Fruit fly (Drosophila melanogaster) whole organism, prepupa: Measurements from ENCODE around the gene CG31924.
A peak's percentile ranks its signal among the peaks of the same experiment; 100 is the strongest.

Experiments used
- CG10631 ChIP-seq: fragments of 200-800 bp; sonication (Bioruptor generic); optimal IDR thresholded peaks from 2 replicates; lab custom pipeline; 2016; ENCODE audit warnings: missing biosample characterization, missing genetic modification characterization
- CG11294 ChIP-seq: fragments of 200-800 bp; sonication (Bioruptor generic); IDR thresholded peaks from 2 replicates; pipeline ENCODE4 v1.3.6; 2022; ENCODE audit warnings: missing biosample characterization, missing genetic modification characterization
- CG11902 ChIP-seq: fragments of 200-800 bp; sonication (Bioruptor generic); optimal IDR thresholded peaks from 3 replicates; lab custom pipeline; 2016; ENCODE audit warnings: missing biosample characterization, missing genetic modification characterization
- CG15336 ChIP-seq: fragments of 200-800 bp; sonication (Bioruptor generic); IDR thresholded peaks from 2 replicates; pipeline ENCODE4 v1.3.6; 2022; ENCODE audit warnings: missing biosample characterization, missing genetic modification characterization
- CG1621 ChIP-seq: fragments of 200-800 bp; sonication (Bioruptor generic); optimal IDR thresholded peaks from 3 replicates; lab custom pipeline; 2018; ENCODE audit warnings: missing biosample characterization, mild to moderate bottlenecking, missing genetic modification characterization
- CG31627 ChIP-seq: fragments of 200-800 bp; sonication (Bioruptor generic); optimal IDR thresholded peaks from 3 replicates; lab custom pipeline; 2016; ENCODE audit warnings: missing biosample characterization, missing genetic modification characterization
- CG32006 ChIP-seq: fragments of 200-800 bp; sonication (Bioruptor generic); optimal IDR thresholded peaks from 3 replicates; lab custom pipeline; 2017; ENCODE audit warnings: missing biosample characterization, mild to moderate bottlenecking, missing genetic modification characterization
- CG34406 ChIP-seq: fragments of 200-800 bp; sonication (Bioruptor generic); optimal IDR thresholded peaks from 3 replicates; lab custom pipeline; 2016; ENCODE audit warnings: missing biosample characterization, missing genetic modification characterization
- CG3919 ChIP-seq: fragments of 200-800 bp; sonication (Bioruptor generic); optimal IDR thresholded peaks from 3 replicates; lab custom pipeline; 2016; ENCODE audit warnings: missing biosample characterization, missing genetic modification characterization
- CG6163 ChIP-seq: fragments of 200-800 bp; sonication (Bioruptor generic); IDR thresholded peaks from 3 replicates; pipeline ENCODE4 v1.3.6; 2022; ENCODE audit warnings: missing biosample characterization, missing genetic modification characterization
- CG6276 ChIP-seq: fragments of 200-800 bp; sonication (Bioruptor generic); optimal IDR thresholded peaks from 2 replicates; lab custom pipeline; 2017; ENCODE audit warnings: missing biosample characterization, mild to moderate bottlenecking, missing genetic modification characterization
- CG6792 ChIP-seq: fragments of 200-800 bp; sonication (Bioruptor generic); optimal IDR thresholded peaks from 3 replicates; lab custom pipeline; 2016; ENCODE audit warnings: missing biosample characterization, missing genetic modification characterization
- CG6808 ChIP-seq: fragments of 200-800 bp; sonication (Bioruptor generic); optimal IDR thresholded peaks from 3 replicates; lab custom pipeline; 2017; ENCODE audit warnings: missing biosample characterization, missing genetic modification characterization, mild to moderate bottlenecking, moderate library complexity, missing genetic modification reagents
- CG6854 ChIP-seq: fragments of 200-800 bp; sonication (Bioruptor generic); optimal IDR thresholded peaks from 2 replicates; lab custom pipeline; 2017; ENCODE audit warnings: missing biosample characterization, mild to moderate bottlenecking, missing genetic modification characterization
- CG7368 ChIP-seq: fragments of 200-800 bp; sonication (Bioruptor generic); optimal IDR thresholded peaks from 3 replicates; lab custom pipeline; 2016; ENCODE audit warnings: missing biosample characterization, missing genetic modification characterization
- CG8319 ChIP-seq: fragments of 200-800 bp; sonication (Bioruptor generic); optimal IDR thresholded peaks from 3 replicates; lab custom pipeline; 2016; ENCODE audit warnings: missing biosample characterization, missing genetic modification characterization
- CG8632 ChIP-seq: fragments of 200-800 bp; sonication (Bioruptor generic); optimal IDR thresholded peaks from 3 replicates; lab custom pipeline; 2016; ENCODE audit warnings: missing biosample characterization, missing genetic modification characterization
- CG9139 ChIP-seq: fragments of 200-800 bp; sonication (Bioruptor generic); optimal IDR thresholded peaks from 3 replicates; lab custom pipeline; 2017; ENCODE audit warnings: missing biosample characterization, mild to moderate bottlenecking, missing genetic modification characterization
- Eip75B ChIP-seq: fragments of 200-800 bp; sonication (Bioruptor generic); optimal IDR thresholded peaks from 3 replicates; lab custom pipeline; 2016; ENCODE audit warnings: missing biosample characterization, missing genetic modification characterization
- Eip78C ChIP-seq: fragments of 200-800 bp; sonication (Bioruptor generic); peaks from one replicate; lab custom pipeline; 2016; ENCODE audit warnings: missing biosample characterization, missing genetic modification characterization
- Eip93F ChIP-seq: fragments of 200-800 bp; sonication (Bioruptor generic); optimal IDR thresholded peaks from 2 replicates; lab custom pipeline; 2016; ENCODE audit warnings: missing biosample characterization, mild to moderate bottlenecking, missing genetic modification characterization
- Ets21C ChIP-seq: fragments of 200-800 bp; sonication (Bioruptor generic); optimal IDR thresholded peaks from 3 replicates; lab custom pipeline; 2016; ENCODE audit warnings: missing biosample characterization, missing genetic modification characterization
- Ets96B ChIP-seq: fragments of 200-800 bp; optimal IDR thresholded peaks from 2 replicates; lab custom pipeline; 2019; ENCODE audit warnings: missing biosample characterization, mild to moderate bottlenecking, missing genetic modification characterization, moderate library complexity
- Gug ChIP-seq: fragments of 200-800 bp; sonication (Bioruptor generic); IDR thresholded peaks from 2 replicates; pipeline ENCODE4 v1.3.6; 2022; ENCODE audit warnings: missing biosample characterization, missing genetic modification characterization
- Hr39 ChIP-seq: fragments of 200-800 bp; sonication (Bioruptor generic); optimal IDR thresholded peaks from 2 replicates; lab custom pipeline; 2016; ENCODE audit warnings: missing biosample characterization, missing genetic modification characterization
- Hr4 ChIP-seq: fragments of 200-800 bp; sonication (Bioruptor generic); optimal IDR thresholded peaks from 3 replicates; lab custom pipeline; 2016; ENCODE audit warnings: missing biosample characterization, missing genetic modification characterization
- Lpt ChIP-seq: fragments of 200-800 bp; sonication (Bioruptor generic); optimal IDR thresholded peaks from 3 replicates; lab custom pipeline; 2016; ENCODE audit warnings: missing biosample characterization, missing genetic modification characterization
- Met ChIP-seq: fragments of 200-800 bp; sonication (Bioruptor generic); optimal IDR thresholded peaks from 3 replicates; lab custom pipeline; 2016; ENCODE audit warnings: missing biosample characterization, missing genetic modification characterization
- OdsH ChIP-seq: fragments of 200-800 bp; sonication (Bioruptor generic); optimal IDR thresholded peaks from 3 replicates; lab custom pipeline; 2016; ENCODE audit warnings: missing biosample characterization, missing genetic modification characterization
- Smox ChIP-seq: fragments of 200-800 bp; sonication (Bioruptor generic); optimal IDR thresholded peaks from 3 replicates; lab custom pipeline; 2016; ENCODE audit warnings: missing biosample characterization, missing genetic modification characterization
- Sox102F ChIP-seq: fragments of 200-800 bp; sonication (Bioruptor generic); optimal IDR thresholded peaks from 2 replicates; lab custom pipeline; 2016; ENCODE audit warnings: missing biosample characterization, mild to moderate bottlenecking, missing genetic modification characterization
- Sox14 ChIP-seq: fragments of 200-800 bp; sonication (Bioruptor generic); optimal IDR thresholded peaks from 3 replicates; lab custom pipeline; 2016; ENCODE audit warnings: missing biosample characterization, missing genetic modification characterization
- achi ChIP-seq: fragments of 200-800 bp; sonication (Bioruptor generic); optimal IDR thresholded peaks from 3 replicates; lab custom pipeline; 2016; ENCODE audit warnings: missing biosample characterization, missing genetic modification characterization
- acj6 ChIP-seq: fragments of 200-800 bp; sonication (Bioruptor generic); optimal IDR thresholded peaks from 3 replicates; lab custom pipeline; 2016; ENCODE audit warnings: missing biosample characterization, missing genetic modification characterization
- cyc ChIP-seq: fragments of 200-800 bp; sonication (Bioruptor generic); optimal IDR thresholded peaks from 3 replicates; lab custom pipeline; 2016; ENCODE audit warnings: missing biosample characterization, missing genetic modification characterization
- dac ChIP-seq: fragments of 200-800 bp; sonication (Bioruptor generic); optimal IDR thresholded peaks from 2 replicates; lab custom pipeline; 2017; ENCODE audit warnings: missing biosample characterization, mild to moderate bottlenecking, missing genetic modification characterization
- dsx ChIP-seq: fragments of 200-800 bp; optimal IDR thresholded peaks from 3 replicates; lab custom pipeline; 2019; ENCODE audit warnings: missing biosample characterization, mild to moderate bottlenecking, missing genetic modification characterization, moderate library complexity; ENCODE audit not compliant: poor library complexity, severe bottlenecking
- eg ChIP-seq: fragments of 200-800 bp; sonication (Bioruptor generic); IDR thresholded peaks from 3 replicates; pipeline ENCODE4 v1.3.6; 2022; ENCODE audit warnings: missing biosample characterization, missing genetic modification characterization
- esn ChIP-seq: fragments of 200-800 bp; sonication (Bioruptor generic); optimal IDR thresholded peaks from 2 replicates; lab custom pipeline; 2016; ENCODE audit warnings: missing biosample characterization, mild to moderate bottlenecking, missing genetic modification characterization, moderate library complexity
- fd85E ChIP-seq: fragments of 200-800 bp; sonication (Bioruptor generic); optimal IDR thresholded peaks from 3 replicates; lab custom pipeline; 2016; ENCODE audit warnings: missing biosample characterization, missing genetic modification characterization
- fkh ChIP-seq: fragments of 200-800 bp; sonication (Bioruptor generic); optimal IDR thresholded peaks from 3 replicates; lab custom pipeline; 2017; ENCODE audit warnings: missing biosample characterization, mild to moderate bottlenecking, missing genetic modification characterization, moderate library complexity
- pdm3 ChIP-seq: fragments of 200-800 bp; sonication (Bioruptor generic); optimal IDR thresholded peaks from 3 replicates; lab custom pipeline; 2016; ENCODE audit warnings: missing biosample characterization, missing genetic modification characterization
- salr ChIP-seq, 2 experiments: fragments of 200-800 bp; sonication (Bioruptor generic); optimal IDR thresholded peaks; 3 replicates each; lab custom pipeline; 2016 to 2018; ENCODE audit warnings: missing biosample characterization in 2 of 2, missing genetic modification characterization in 2 of 2, mild to moderate bottlenecking in 1 of 2
- topi ChIP-seq: fragments of 200-800 bp; sonication (Bioruptor generic); optimal IDR thresholded peaks from 3 replicates; lab custom pipeline; 2016; ENCODE audit warnings: missing biosample characterization, missing genetic modification characterization
- vri ChIP-seq: fragments of 200-800 bp; sonication (Bioruptor generic); optimal IDR thresholded peaks from 3 replicates; lab custom pipeline; 2016; ENCODE audit warnings: missing biosample characterization, mild to moderate bottlenecking, missing genetic modification characterization

Gene CG31924

dm6 chr2L:1354819-1355218 is at the start of gene CG31924:
Gene CG31924 (minus strand): TSS chr2L:1354919.
- TF ChIP-seq CG11902 (GFP tag; lab: Kevin White, UChicago) = no peak

dm6 chr2L:1402728-1403127 is 48.0 kb upstream of the CG31924 start:
- TF ChIP-seq CG15336 (GFP tag; lab: Robert Waterston, UW) (peak; percentile 36; the same call in 1 of the 2 replicates), esn (GFP tag; lab: Kevin White, UChicago) (no peak), topi (no peak), salr (GFP tag; optimal IDR thresholded peaks at IDR 0.05; lab: Kevin White, UChicago) (no peak), Eip78C (peak; percentile 63), Met (GFP tag; lab: Kevin White, UChicago) (no peak), CG6854 (GFP tag; lab: Kevin White, UChicago) (no peak), CG6163 (peak; percentile 41; the same call in 1 of the 3 replicates), CG32006 (GFP tag; lab: Kevin White, UChicago) (peak; percentile 6), CG8319 (no peak), Ets96B (tag; lab: Kevin White, UChicago) (no peak), fd85E (GFP tag; lab: Kevin White, UChicago) (no peak), OdsH (no peak), CG10631 (GFP tag; lab: Kevin White, UChicago) (peak; percentile 28), CG3919 (GFP tag; lab: Kevin White, UChicago) (no peak)
- TF ChIP-seq, all 60 proteins: peak for 5

dm6 chr2L:1399434-1399833 is 44.7 kb upstream of the CG31924 start:
- peak; percentile 65 for TF ChIP-seq fkh (GFP tag; lab: Kevin White, UChicago)
- peak; percentile 40 for TF ChIP-seq Eip78C
- TF ChIP-seq Sox102F (GFP tag; lab: Kevin White, UChicago) = no peak
- TF ChIP-seq CG6163 = peak; percentile 12; the same call in 1 of the 3 replicates
- TF ChIP-seq, all 60 proteins: peak for 3

- no peak for TF ChIP-seq CG11902 (GFP tag; lab: Kevin White, UChicago)
- TF ChIP-seq salr (GFP tag; optimal IDR thresholded peaks at IDR 0.05; lab: Kevin White, UChicago) = no peak
- TF ChIP-seq Hr39 = peak; percentile 19
- TF ChIP-seq vri = no peak
- TF ChIP-seq Sox14 = no peak
- TF ChIP-seq Gug = no peak
- no peak for TF ChIP-seq CG10631 (GFP tag; lab: Kevin White, UChicago)
- TF ChIP-seq achi (GFP tag; lab: Kevin White, UChicago) = peak; percentile 26
- TF ChIP-seq CG8319 = no peak
- no peak for TF ChIP-seq CG6808 (GFP tag; lab: Kevin White, UChicago)
- no peak for TF ChIP-seq CG11294
- no peak for TF ChIP-seq Eip75B (GFP tag; lab: Kevin White, UChicago)
- no peak for TF ChIP-seq cyc (GFP tag; lab: Kevin White, UChicago)
- TF ChIP-seq CG7368 (GFP tag; lab: Kevin White, UChicago) = no peak
- TF ChIP-seq fd85E (GFP tag; lab: Kevin White, UChicago) = no peak
- TF ChIP-seq CG6792 (GFP tag; lab: Kevin White, UChicago) = no peak
- TF ChIP-seq OdsH = peak; percentile 28
- peak; percentile 49; the same call in 2 of the 3 replicates for TF ChIP-seq CG6163
- TF ChIP-seq Lpt (GFP tag; lab: Kevin White, UChicago) = no peak
- TF ChIP-seq CG1621 = no peak
- TF ChIP-seq CG9139 (GFP tag; lab: Kevin White, UChicago) = no peak
- TF ChIP-seq CG8632 (GFP tag; lab: Kevin White, UChicago) = no peak
- peak; percentile 34 for TF ChIP-seq Hr4 (GFP tag; lab: Kevin White, UChicago)
- TF ChIP-seq dsx (GFP tag; lab: Kevin White, UChicago) = no peak
- no peak for TF ChIP-seq CG31627 (GFP tag; lab: Kevin White, UChicago)
- TF ChIP-seq Eip93F = no peak
- TF ChIP-seq Smox (GFP tag; lab: Kevin White, UChicago) = peak; percentile 5
- no peak for TF ChIP-seq Sox102F (GFP tag; lab: Kevin White, UChicago)
- peak; percentile 7 for TF ChIP-seq CG6276 (GFP tag; lab: Kevin White, UChicago)
- no peak for TF ChIP-seq CG34406
- TF ChIP-seq dac (GFP tag; lab: Kevin White, UChicago) = no peak
- TF ChIP-seq CG32006 (GFP tag; lab: Kevin White, UChicago) = peak; percentile 46
- peak; percentile 3 for TF ChIP-seq esn (GFP tag; lab: Kevin White, UChicago)
- TF ChIP-seq pdm3 (GFP tag; lab: Kevin White, UChicago) = peak; percentile 24
- no peak for TF ChIP-seq acj6 (GFP tag; lab: Kevin White, UChicago)
- TF ChIP-seq eg (GFP tag; lab: Robert Waterston, UW) = 0 out of 3 replicates have a peak, but pooled peaks have one; percentile 37
- peak; percentile 52 for TF ChIP-seq Eip78C
- no peak for TF ChIP-seq Ets21C
Observed at dm6 chr2L:1393611-1394010, 38.9 kb upstream of the CG31924 start.
